Worm (Caenorhabditis elegans) whole organism, L2 larva: ENCODE measurements around the gene srbc-58.

Experiments
- C34F6.9 ChIP-seq: fragments of 150-350 bp; optimal IDR thresholded peaks from 2 replicates; lab custom pipeline; 2014; ENCODE audit warnings: missing biosample characterization, missing genetic modification characterization
- F13H6.1 ChIP-seq: sonication (generic microtip); optimal IDR thresholded peaks from 2 replicates; lab custom pipeline; 2016; ENCODE audit warnings: missing genetic modification characterization, missing compliant biosample characterization
- R02D3.7 ChIP-seq: fragments of 150-350 bp; optimal IDR thresholded peaks from 2 replicates; lab custom pipeline; 2014; ENCODE audit warnings: missing biosample characterization, missing genetic modification characterization
- ZK546.5 ChIP-seq: sonication (generic microtip); optimal IDR thresholded peaks from 2 replicates; lab custom pipeline; 2017; ENCODE audit warnings: missing biosample characterization, missing genetic modification characterization
- alr-1 ChIP-seq: fragments of 150-350 bp; optimal IDR thresholded peaks from 2 replicates; lab custom pipeline; 2014; ENCODE audit warnings: missing biosample characterization, missing genetic modification characterization
- ama-1 ChIP-seq: fragments of 150-350 bp; optimal IDR thresholded peaks from 2 replicates; lab custom pipeline; 2018; ENCODE audit warnings: inconsistent platforms
- blmp-1 ChIP-seq: sonication (generic microtip); optimal IDR thresholded peaks from 2 replicates; lab custom pipeline; 2017; ENCODE audit warnings: missing genetic modification characterization, mild to moderate bottlenecking, missing compliant biosample characterization, antibody characterized with exemption, moderate library complexity; ENCODE audit not compliant: insufficient read depth
- ceh-16 ChIP-seq: fragments of 150-350 bp; optimal IDR thresholded peaks from 2 replicates; lab custom pipeline; 2014; ENCODE audit warnings: missing biosample characterization, missing genetic modification characterization
- ceh-82 ChIP-seq: fragments of 150-350 bp; optimal IDR thresholded peaks from 2 replicates; lab custom pipeline; 2014; ENCODE audit warnings: missing biosample characterization, missing genetic modification characterization
- crh-2 ChIP-seq: sonication (generic microtip); optimal IDR thresholded peaks from 2 replicates; lab custom pipeline; 2017; ENCODE audit warnings: missing biosample characterization, missing genetic modification characterization
- egl-27 ChIP-seq: sonication (generic microtip); optimal IDR thresholded peaks from 3 replicates; lab custom pipeline; 2017; ENCODE audit warnings: missing biosample characterization, missing genetic modification reagents, missing genetic modification characterization
- elt-1 ChIP-seq: fragments of 150-350 bp; optimal IDR thresholded peaks from 2 replicates; lab custom pipeline; 2014; ENCODE audit warnings: missing biosample characterization, missing genetic modification characterization
- elt-3 ChIP-seq: sonication (generic microtip); optimal IDR thresholded peaks from 2 replicates; lab custom pipeline; 2017; ENCODE audit warnings: missing biosample characterization, missing genetic modification characterization
- fos-1 ChIP-seq: fragments of 150-350 bp; optimal IDR thresholded peaks from 2 replicates; lab custom pipeline; 2014; ENCODE audit warnings: missing biosample characterization, missing genetic modification characterization
- gmeb-1 ChIP-seq: fragments of 150-350 bp; optimal IDR thresholded peaks from 2 replicates; lab custom pipeline; 2014; ENCODE audit warnings: missing biosample characterization, missing genetic modification characterization
- lin-39 ChIP-seq: fragments of 150-350 bp; optimal IDR thresholded peaks from 2 replicates; lab custom pipeline; 2014; ENCODE audit warnings: missing biosample characterization, missing genetic modification reagents, missing genetic modification characterization
- lsy-2 ChIP-seq, 2 experiments: fragments of 150-350 bp in 1 of 2; sonication (generic microtip) in 1 of 2; optimal IDR thresholded peaks; 2 replicates each; lab custom pipeline; 2014 to 2017; ENCODE audit warnings: missing biosample characterization in 2 of 2, missing genetic modification characterization in 2 of 2
- mab-5 ChIP-seq: fragments of 150-350 bp; optimal IDR thresholded peaks from 2 replicates; lab custom pipeline; 2014; ENCODE audit warnings: missing biosample characterization, missing genetic modification characterization
- mbf-1 ChIP-seq: sonication (generic microtip); optimal IDR thresholded peaks from 2 replicates; lab custom pipeline; 2017; ENCODE audit warnings: missing biosample characterization, missing genetic modification characterization
- nhr-10 ChIP-seq: sonication (generic microtip); optimal IDR thresholded peaks from 2 replicates; lab custom pipeline; 2017; ENCODE audit warnings: missing biosample characterization, missing genetic modification characterization
- nhr-129 ChIP-seq: fragments of 150-350 bp; optimal IDR thresholded peaks from 2 replicates; lab custom pipeline; 2014; ENCODE audit warnings: missing biosample characterization, missing genetic modification characterization
- nhr-21 ChIP-seq: fragments of 150-350 bp; optimal IDR thresholded peaks from 2 replicates; lab custom pipeline; 2014; ENCODE audit warnings: missing biosample characterization, missing genetic modification characterization
- nhr-23 ChIP-seq: fragments of 150-350 bp; optimal IDR thresholded peaks from 2 replicates; lab custom pipeline; 2014; ENCODE audit warnings: missing biosample characterization, missing genetic modification reagents, missing genetic modification characterization
- nhr-237 ChIP-seq: fragments of 150-350 bp; optimal IDR thresholded peaks from 2 replicates; lab custom pipeline; 2014; ENCODE audit warnings: missing biosample characterization, missing genetic modification characterization
- nhr-25 ChIP-seq: fragments of 150-350 bp; sonication (generic microtip); optimal IDR thresholded peaks from 3 replicates; lab custom pipeline; 2014; ENCODE audit warnings: missing biosample characterization, missing genetic modification characterization
- nhr-6 ChIP-seq: fragments of 150-350 bp; optimal IDR thresholded peaks from 2 replicates; lab custom pipeline; 2014; ENCODE audit warnings: missing biosample characterization, missing genetic modification characterization
- sem-4 ChIP-seq: fragments of 150-350 bp; optimal IDR thresholded peaks from 2 replicates; lab custom pipeline; 2014; ENCODE audit warnings: missing biosample characterization, missing genetic modification reagents, missing genetic modification characterization
- skn-1 ChIP-seq: sonication (generic microtip); optimal IDR thresholded peaks from 2 replicates; lab custom pipeline; 2017; ENCODE audit warnings: missing biosample characterization, missing genetic modification characterization
- sma-3 ChIP-seq: sonication (generic microtip); optimal IDR thresholded peaks from 2 replicates; lab custom pipeline; 2016; ENCODE audit warnings: missing genetic modification reagents, missing genetic modification characterization, missing compliant biosample characterization
- snpc-4 ChIP-seq: fragments of 150-350 bp; optimal IDR thresholded peaks from 2 replicates; lab custom pipeline; 2014; ENCODE audit warnings: missing biosample characterization, missing genetic modification characterization
- unc-39 ChIP-seq: fragments of 150-350 bp; optimal IDR thresholded peaks from 2 replicates; lab custom pipeline; 2014; ENCODE audit warnings: missing biosample characterization, missing genetic modification characterization
- unc-55 ChIP-seq: fragments of 150-350 bp; sonication (generic microtip); optimal IDR thresholded peaks from 3 replicates; lab custom pipeline; 2014; ENCODE audit warnings: missing biosample characterization, missing genetic modification reagents, missing genetic modification characterization
- zag-1 ChIP-seq: fragments of 150-350 bp; optimal IDR thresholded peaks from 2 replicates; lab custom pipeline; 2014; ENCODE audit warnings: missing biosample characterization, missing genetic modification characterization
- ztf-1 ChIP-seq: fragments of 200-800 bp; sonication (Bioruptor generic); conservative IDR thresholded peaks from 2 replicates; pipeline ENCODE4 v1.3.6; 2022; ENCODE audit warnings: missing genetic modification characterization, missing compliant biosample characterization
- ztf-4 ChIP-seq: fragments of 150-350 bp; optimal IDR thresholded peaks from 2 replicates; lab custom pipeline; 2014; ENCODE audit warnings: missing biosample characterization, missing genetic modification characterization

The srbc-58 gene

DNA sequence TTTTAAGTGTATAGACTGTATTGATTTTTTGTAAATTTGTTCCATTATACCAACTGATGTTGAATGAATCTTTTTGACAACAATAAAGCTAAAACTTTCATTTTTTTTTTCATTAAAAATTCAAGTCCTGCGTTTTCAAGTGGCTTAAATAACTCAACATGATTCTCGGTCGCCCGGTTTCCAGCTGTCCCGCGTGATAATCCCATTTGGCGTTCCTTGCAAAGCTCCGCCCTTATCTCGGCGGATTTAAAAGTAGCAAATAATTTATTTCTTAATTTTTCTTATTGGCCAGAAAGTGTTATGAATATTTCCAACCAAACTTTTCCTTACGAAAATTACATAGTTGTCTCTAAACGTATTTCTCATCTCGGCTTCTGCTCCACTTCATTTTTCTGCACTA lies 18.6 kb upstream of the srbc-58 start, which contains the start of gene str-20:
Gene str-20 (plus strand): TSS at position 301 of the 400 bp plus-strand sequence.
- no peak for TF ChIP-seq F13H6.1 (tag; lab: Kevin White, UChicago)
- no peak for TF ChIP-seq C34F6.9 (tag; lab: Kevin White, UChicago)

DNA sequence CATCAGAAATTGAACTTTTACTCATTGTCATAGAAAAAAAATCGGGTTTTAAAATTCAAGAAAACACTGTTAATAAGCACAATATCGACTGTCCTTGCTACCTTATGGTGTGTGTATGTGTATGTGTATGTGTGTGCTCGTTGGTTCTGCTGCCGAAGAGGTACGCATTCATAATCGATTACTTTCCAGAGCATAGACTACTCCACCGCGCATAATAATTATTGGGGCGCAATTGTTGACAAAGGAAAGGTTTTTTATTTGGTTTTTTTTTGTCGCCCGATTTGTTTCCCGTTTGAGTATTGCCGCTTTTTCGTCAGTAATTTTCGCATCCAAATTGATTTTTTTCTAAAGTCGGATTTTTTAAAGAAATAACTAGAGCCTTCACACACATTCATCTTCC lies 13.6 kb upstream of the srbc-58 start, which contains the start of gene C05E4.15:
Gene C05E4.15 (minus strand): TSS at position 101 of the 400 bp plus-strand sequence.
- no peak for TF ChIP-seq mbf-1 (tag; lab: Kevin White, UChicago)
- no peak for TF ChIP-seq sem-4 (tag; lab: Kevin White, UChicago)
- TF ChIP-seq lsy-2 (tag; optimal IDR thresholded peaks at IDR 0.05; lab: Kevin White, UChicago): no peak
- no peak for TF ChIP-seq ztf-4 (tag; lab: Kevin White, UChicago)
- no peak for TF ChIP-seq gmeb-1
- TF ChIP-seq egl-27 (tag; lab: Kevin White, UChicago): no peak

DNA sequence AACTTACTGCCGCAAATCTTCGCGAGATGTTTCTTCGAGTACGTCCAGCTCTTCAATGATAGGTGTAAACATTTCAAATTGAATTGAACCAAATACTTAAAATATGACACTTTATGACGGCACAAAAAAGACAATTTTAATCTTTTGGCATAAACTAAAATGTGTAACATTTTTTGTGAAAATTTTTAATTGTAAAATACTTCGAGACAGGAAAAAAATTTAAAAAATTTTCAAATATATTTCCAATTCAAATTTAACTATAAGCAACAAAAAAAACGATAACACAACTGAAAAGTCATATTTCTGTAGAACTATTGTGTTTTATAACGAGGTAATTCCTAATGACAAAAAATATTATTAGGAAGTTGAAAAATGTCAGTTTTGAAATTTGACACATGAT lies 12.9 kb upstream of the srbc-58 start, which contains the start of gene C05E4.12:
Gene C05E4.12 (minus strand): TSS at position 101 of the 400 bp plus-strand sequence.
- TF ChIP-seq C34F6.9 (tag; lab: Kevin White, UChicago) (no peak), crh-2 (tag; lab: Kevin White, UChicago) (no peak), nhr-129 (tag; lab: Kevin White, UChicago) (no peak), blmp-1 (tag; lab: Kevin White, UChicago) (no peak), mab-5 (tag; lab: Kevin White, UChicago) (no peak), lin-39 (tag; lab: Kevin White, UChicago) (no peak), snpc-4 (tag; lab: Kevin White, UChicago) (no peak), sma-3 (GFP tag; lab: Kevin White, UChicago) (no peak), zag-1 (no peak), egl-27 (tag; lab: Kevin White, UChicago) (no peak), unc-55 (GFP tag; lab: Kevin White, UChicago) (no peak), mbf-1 (tag; lab: Kevin White, UChicago) (no peak), ceh-82 (tag; lab: Kevin White, UChicago) (no peak), nhr-25 (tag; lab: Kevin White, UChicago) (no peak), nhr-6 (tag; lab: Kevin White, UChicago) (no peak), ztf-1 (GFP tag; lab: Robert Waterston, UW) (no peak), skn-1 (tag; lab: Kevin White, UChicago) (no peak), ama-1 (lab: Kevin White, UChicago) (no peak), fos-1 (tag; lab: Kevin White, UChicago) (no peak)

DNA sequence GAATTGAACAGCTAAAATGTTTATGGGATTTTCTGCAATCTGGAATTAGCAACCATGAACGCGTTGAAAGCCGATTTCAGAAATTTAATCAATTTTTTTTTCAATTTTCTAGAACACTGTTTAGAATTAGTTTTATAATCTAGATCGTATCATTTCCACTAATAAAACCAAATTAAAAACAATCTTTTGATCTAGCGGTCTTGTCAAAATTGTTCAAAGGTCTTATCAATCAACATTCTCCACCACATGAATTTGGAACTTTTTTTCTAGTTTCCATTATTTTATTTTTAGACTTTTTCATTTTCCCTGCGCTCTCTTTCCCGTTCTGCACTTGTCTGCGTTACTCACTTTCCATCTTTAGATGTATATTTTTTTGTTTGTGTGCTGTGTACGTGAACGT lies 12.5 kb upstream of the srbc-58 start, which contains the start of gene srp-2:
Gene srp-2 (plus strand): TSS at position 301 of the 400 bp plus-strand sequence.
- no peak for TF ChIP-seq nhr-10 (tag; lab: Kevin White, UChicago)
- no peak for TF ChIP-seq ama-1 (lab: Kevin White, UChicago)
- TF ChIP-seq F13H6.1 (tag; lab: Kevin White, UChicago): no peak
- no peak for TF ChIP-seq nhr-6 (tag; lab: Kevin White, UChicago)
- TF ChIP-seq mab-5 (tag; lab: Kevin White, UChicago): no peak
- no peak for TF ChIP-seq ZK546.5
- no peak for TF ChIP-seq egl-27 (tag; lab: Kevin White, UChicago)
- no peak for TF ChIP-seq unc-39 (tag; lab: Kevin White, UChicago)
- no peak for TF ChIP-seq zag-1
- TF ChIP-seq alr-1: no peak
- TF ChIP-seq nhr-23 (tag; lab: Kevin White, UChicago): no peak
- no peak for TF ChIP-seq skn-1 (tag; lab: Kevin White, UChicago)
- no peak for TF ChIP-seq lin-39 (tag; lab: Kevin White, UChicago)
- TF ChIP-seq R02D3.7 (tag; lab: Kevin White, UChicago): no peak

DNA sequence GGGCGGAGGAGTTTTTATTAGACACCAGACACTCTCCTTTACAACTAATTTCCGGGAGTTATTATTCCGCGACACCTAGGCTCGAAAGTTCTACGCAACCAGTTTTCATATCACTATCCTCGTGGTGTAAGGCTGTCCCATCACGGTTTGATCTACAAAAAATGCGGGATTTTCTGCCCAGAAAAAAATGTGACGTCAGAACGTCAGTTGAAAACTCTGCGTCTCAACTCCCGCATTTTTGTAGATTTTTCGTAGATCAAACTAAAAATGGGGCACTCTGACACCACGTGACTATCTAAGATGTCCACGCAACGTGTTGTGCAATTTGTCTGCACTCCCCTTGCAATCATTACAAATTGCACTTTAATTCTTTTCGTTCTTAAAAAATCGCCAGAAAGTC lies 10.1 kb upstream of the srbc-58 start, which contains the start of gene str-238:
Gene str-238 (plus strand): TSS at position 301 of the 400 bp plus-strand sequence.
- TF ChIP-seq zag-1 (no peak), nhr-21 (tag; lab: Kevin White, UChicago) (no peak), nhr-237 (no peak), ztf-1 (GFP tag; lab: Robert Waterston, UW) (no peak), elt-1 (no peak), nhr-129 (tag; lab: Kevin White, UChicago) (no peak), nhr-25 (tag; lab: Kevin White, UChicago) (no peak), alr-1 (no peak), elt-3 (tag; lab: Kevin White, UChicago) (no peak), ceh-16 (tag; lab: Kevin White, UChicago) (no peak), sma-3 (GFP tag; lab: Kevin White, UChicago) (no peak)
